Worm (Caenorhabditis elegans) whole organism, L1 larva: ENCODE results near the gene drr-1.

ENCODE experiments used
- C04F5.9 ChIP-seq: sonication (generic microtip); optimal IDR thresholded peaks from 2 replicates; lab custom pipeline; 2016; ENCODE audit warnings: missing genetic modification characterization, missing compliant biosample characterization
- C16A3.4 ChIP-seq: fragments of 150-350 bp; optimal IDR thresholded peaks from 2 replicates; lab custom pipeline; 2014; ENCODE audit warnings: missing biosample characterization, missing genetic modification characterization
- C34B4.2 ChIP-seq: sonication (generic microtip); optimal IDR thresholded peaks from 2 replicates; lab custom pipeline; 2017; ENCODE audit warnings: mild to moderate bottlenecking, missing genetic modification characterization, missing compliant biosample characterization
- Y116A8C.19 ChIP-seq: sonication (generic microtip); optimal IDR thresholded peaks from 2 replicates; lab custom pipeline; 2016; ENCODE audit warnings: missing compliant biosample characterization, missing genetic modification characterization, borderline replicate concordance
- ama-1 ChIP-seq: fragments of 150-350 bp; optimal IDR thresholded peaks from 2 replicates; lab custom pipeline; 2014
- blmp-1 ChIP-seq: fragments of 150-350 bp; optimal IDR thresholded peaks from 2 replicates; lab custom pipeline; 2014; ENCODE audit warnings: missing biosample characterization, missing genetic modification characterization
- ceh-8 ChIP-seq: fragments of 200-800 bp; sonication (Bioruptor generic); optimal IDR thresholded peaks from 2 replicates; lab custom pipeline; 2018; ENCODE audit warnings: mild to moderate bottlenecking, missing genetic modification characterization, moderate library complexity, missing compliant biosample characterization
- ceh-82 ChIP-seq, 3 experiments: fragments of 150-350 bp in 1 of 3; sonication (generic microtip) in 2 of 3; optimal IDR thresholded peaks; 2 replicates each; lab custom pipeline; 2014 to 2017; ENCODE audit warnings: missing biosample characterization in 3 of 3, missing genetic modification characterization in 3 of 3
- dpl-1 ChIP-seq, 3 experiments: fragments of 150-350 bp in 2 of 3; sonication (generic microtip) in 1 of 3; optimal IDR thresholded peaks; 2 replicates each; lab custom pipeline; 2014 to 2017; ENCODE audit warnings: missing biosample characterization in 3 of 3, missing genetic modification characterization in 3 of 3, missing genetic modification reagents in 3 of 3
- efl-3 ChIP-seq: fragments of 200-800 bp; sonication (Bioruptor generic); optimal IDR thresholded peaks from 2 replicates; lab custom pipeline; 2018; ENCODE audit warnings: mild to moderate bottlenecking, missing genetic modification characterization, missing compliant biosample characterization
- elt-2 ChIP-seq: sonication (generic microtip); optimal IDR thresholded peaks from 2 replicates; lab custom pipeline; 2016; ENCODE audit warnings: missing genetic modification characterization, mild to moderate bottlenecking, inconsistent platforms, missing compliant biosample characterization, missing genetic modification reagents
- elt-3 ChIP-seq, 6 experiments: fragments of 150-350 bp in 1 of 6; sonication (generic microtip); optimal IDR thresholded peaks; 2 replicates each; lab custom pipeline; 2017 to 2018; ENCODE audit warnings: missing biosample characterization in 6 of 6, missing genetic modification characterization in 6 of 6, inconsistent platforms in 1 of 6
- ets-5 ChIP-seq: fragments of 200-800 bp; sonication (Bioruptor generic); IDR thresholded peaks from 2 replicates; pipeline ENCODE4 v1.3.6; 2022; ENCODE audit warnings: missing genetic modification characterization, missing compliant biosample characterization
- fkh-8 ChIP-seq: sonication (generic microtip); optimal IDR thresholded peaks from 2 replicates; lab custom pipeline; 2016; ENCODE audit warnings: mild to moderate bottlenecking, missing genetic modification characterization, missing compliant biosample characterization
- fos-1 ChIP-seq: fragments of 150-350 bp; optimal IDR thresholded peaks from 2 replicates; lab custom pipeline; 2014; ENCODE audit warnings: missing biosample characterization, missing genetic modification characterization
- isw-1 ChIP-seq: fragments of 200-800 bp; sonication (Bioruptor generic); IDR thresholded peaks from 2 replicates; pipeline ENCODE4 v1.3.6; 2022; ENCODE audit warnings: missing genetic modification characterization, missing compliant biosample characterization
- jun-1 ChIP-seq: fragments of 150-350 bp; optimal IDR thresholded peaks from 2 replicates; lab custom pipeline; 2014; ENCODE audit warnings: missing biosample characterization, missing genetic modification reagents, missing genetic modification characterization
- lin-14 ChIP-seq: fragments of 200-800 bp; sonication (Bioruptor generic); optimal IDR thresholded peaks from 2 replicates; lab custom pipeline; 2018; ENCODE audit warnings: mild to moderate bottlenecking, missing genetic modification characterization, moderate library complexity, missing compliant biosample characterization
- lin-35 ChIP-seq, 2 experiments: fragments of 150-350 bp; optimal IDR thresholded peaks; 2 replicates each; lab custom pipeline; 2014; ENCODE audit warnings: missing biosample characterization in 2 of 2, missing genetic modification characterization in 2 of 2, missing genetic modification reagents in 2 of 2
- lin-39 ChIP-seq: fragments of 150-350 bp; optimal IDR thresholded peaks from 2 replicates; lab custom pipeline; 2014; ENCODE audit warnings: missing biosample characterization, missing genetic modification reagents, missing genetic modification characterization
- lir-3 ChIP-seq: sonication (generic microtip); optimal IDR thresholded peaks from 2 replicates; lab custom pipeline; 2016; ENCODE audit warnings: mild to moderate bottlenecking, missing genetic modification characterization, moderate library complexity, missing compliant biosample characterization; ENCODE audit not compliant: poor library complexity
- lsy-2 ChIP-seq, 2 experiments: fragments of 150-350 bp; optimal IDR thresholded peaks; 2 replicates each; lab custom pipeline; 2014; ENCODE audit warnings: missing biosample characterization in 2 of 2, missing genetic modification characterization in 2 of 2
- mab-9 ChIP-seq: fragments of 200-800 bp; sonication (Bioruptor generic); IDR thresholded peaks from 2 replicates; pipeline ENCODE4 v1.3.6; 2022; ENCODE audit warnings: missing genetic modification reagents, missing genetic modification characterization, missing compliant biosample characterization
- mdl-1 ChIP-seq, 2 experiments: fragments of 150-350 bp; optimal IDR thresholded peaks; 2 replicates each; lab custom pipeline; 2014 to 2017; ENCODE audit warnings: missing biosample characterization in 2 of 2, missing genetic modification characterization in 2 of 2, inconsistent platforms in 1 of 2
- mep-1 ChIP-seq: fragments of 150-350 bp; optimal IDR thresholded peaks from 2 replicates; lab custom pipeline; 2014; ENCODE audit warnings: missing biosample characterization, missing genetic modification characterization
- nhr-12 ChIP-seq: sonication (generic microtip); optimal IDR thresholded peaks from 2 replicates; lab custom pipeline; 2017; ENCODE audit warnings: missing biosample characterization, missing genetic modification characterization
- nhr-19 ChIP-seq: fragments of 200-800 bp; sonication (Bioruptor generic); conservative IDR thresholded peaks from 2 replicates; pipeline ENCODE4 v1.3.6; 2022; ENCODE audit warnings: missing genetic modification characterization, missing compliant biosample characterization
- nhr-71 ChIP-seq: sonication (generic microtip); optimal IDR thresholded peaks from 2 replicates; lab custom pipeline; 2016; ENCODE audit warnings: mild to moderate bottlenecking, missing genetic modification characterization, moderate library complexity, missing compliant biosample characterization
- nhr-77 ChIP-seq: fragments of 150-350 bp; optimal IDR thresholded peaks from 2 replicates; lab custom pipeline; 2014; ENCODE audit warnings: missing biosample characterization, missing genetic modification characterization
- nhr-84 ChIP-seq: sonication (generic microtip); optimal IDR thresholded peaks from 2 replicates; lab custom pipeline; 2017; ENCODE audit warnings: missing biosample characterization, missing genetic modification characterization
- nhr-85 ChIP-seq: sonication (generic microtip); peaks from one replicate; lab custom pipeline; 2016; ENCODE audit warnings: missing genetic modification characterization, inconsistent platforms, missing compliant biosample characterization
- pag-3 ChIP-seq: sonication (generic microtip); optimal IDR thresholded peaks from 2 replicates; lab custom pipeline; 2017; ENCODE audit warnings: missing genetic modification characterization, mild to moderate bottlenecking, missing compliant biosample characterization, antibody characterized with exemption, borderline replicate concordance; ENCODE audit not compliant: insufficient read depth
- pqm-1 ChIP-seq: sonication (generic microtip); optimal IDR thresholded peaks from 3 replicates; lab custom pipeline; 2017; ENCODE audit warnings: missing biosample characterization, missing genetic modification characterization
- rnt-1 ChIP-seq: sonication (generic microtip); optimal IDR thresholded peaks from 2 replicates; lab custom pipeline; 2016; ENCODE audit warnings: mild to moderate bottlenecking, missing genetic modification characterization, moderate library complexity, missing compliant biosample characterization
- snpc-4 ChIP-seq: fragments of 150-350 bp; optimal IDR thresholded peaks from 2 replicates; lab custom pipeline; 2014; ENCODE audit warnings: missing biosample characterization, missing genetic modification characterization
- snu-23 ChIP-seq: sonication (generic microtip); optimal IDR thresholded peaks from 2 replicates; lab custom pipeline; 2016; ENCODE audit warnings: missing genetic modification characterization, missing compliant biosample characterization
- sox-4 ChIP-seq: sonication (generic microtip); optimal IDR thresholded peaks from 2 replicates; lab custom pipeline; 2016; ENCODE audit warnings: missing genetic modification characterization, missing compliant biosample characterization
- sptf-1 ChIP-seq: fragments of 150-350 bp; optimal IDR thresholded peaks from 2 replicates; lab custom pipeline; 2014; ENCODE audit warnings: missing biosample characterization, missing genetic modification characterization
- sup-37 ChIP-seq: fragments of 200-800 bp; sonication (Bioruptor generic); optimal IDR thresholded peaks from 2 replicates; lab custom pipeline; 2018; ENCODE audit warnings: mild to moderate bottlenecking, missing genetic modification characterization, missing compliant biosample characterization
- swsn-7 ChIP-seq: sonication (generic microtip); optimal IDR thresholded peaks from 2 replicates; lab custom pipeline; 2016; ENCODE audit warnings: missing genetic modification characterization, missing compliant biosample characterization
- tlp-1 ChIP-seq: fragments of 150-350 bp; optimal IDR thresholded peaks from 2 replicates; lab custom pipeline; 2014; ENCODE audit warnings: missing biosample characterization, missing genetic modification characterization
- unc-130 ChIP-seq: fragments of 150-350 bp; optimal IDR thresholded peaks from 2 replicates; lab custom pipeline; 2017; ENCODE audit warnings: missing biosample characterization, missing genetic modification characterization, inconsistent platforms
- unc-30 ChIP-seq: sonication (generic microtip); optimal IDR thresholded peaks from 2 replicates; lab custom pipeline; 2017; ENCODE audit warnings: missing biosample characterization, missing genetic modification characterization
- vab-15 ChIP-seq: sonication (generic microtip); optimal IDR thresholded peaks from 2 replicates; lab custom pipeline; 2017; ENCODE audit warnings: missing genotype, mild to moderate bottlenecking, missing genetic modification characterization, missing compliant biosample characterization
- xbp-1 ChIP-seq: sonication (generic microtip); optimal IDR thresholded peaks from 2 replicates; lab custom pipeline; 2016; ENCODE audit warnings: missing genetic modification characterization, missing compliant biosample characterization
- zag-1 ChIP-seq: fragments of 150-350 bp; optimal IDR thresholded peaks from 2 replicates; lab custom pipeline; 2014; ENCODE audit warnings: missing biosample characterization, missing genetic modification characterization
- zip-4 ChIP-seq: fragments of 200-800 bp; sonication (Bioruptor generic); optimal IDR thresholded peaks from 2 replicates; lab custom pipeline; 2018; ENCODE audit warnings: mild to moderate bottlenecking, missing genetic modification characterization, moderate library complexity, missing compliant biosample characterization
- ztf-11 ChIP-seq, 2 experiments: sonication (generic microtip); optimal IDR thresholded peaks; 2 replicates each; lab custom pipeline; 2016 to 2017; ENCODE audit warnings: missing genetic modification characterization in 2 of 2, missing biosample characterization in 1 of 2, missing compliant biosample characterization in 1 of 2
- ztf-4 ChIP-seq: fragments of 150-350 bp; optimal IDR thresholded peaks from 2 replicates; lab custom pipeline; 2014; ENCODE audit warnings: missing biosample characterization, missing genetic modification characterization

Gene drr-1

DNA sequence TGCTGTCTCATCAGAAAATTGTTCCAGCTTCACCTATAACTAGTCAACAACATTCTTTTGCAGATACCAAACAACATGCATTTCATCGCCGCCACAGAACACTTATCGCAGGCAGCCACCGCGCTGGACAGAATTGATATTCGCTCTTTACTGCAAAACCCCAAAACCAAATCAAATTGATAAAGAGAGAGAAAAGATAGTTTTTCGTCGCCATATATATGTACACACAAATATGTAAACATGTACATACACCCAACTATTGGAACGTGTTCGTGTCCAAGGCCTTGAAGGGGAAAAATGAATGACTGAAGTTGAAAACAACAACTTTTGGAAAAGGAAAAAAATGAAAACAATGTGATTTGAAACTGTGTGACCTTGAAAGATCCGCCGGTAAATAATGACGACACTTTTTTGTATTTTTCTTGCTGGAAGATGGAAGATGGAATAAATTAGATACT, 30.3 kb downstream of the drr-1 start:
- TF ChIP-seq pqm-1 (tag; lab: Kevin White, UChicago) (no peak), lin-39 (tag; lab: Kevin White, UChicago) (no peak), ceh-8 (GFP tag; lab: Kevin White, UChicago) (no peak), pag-3 (tag; lab: Kevin White, UChicago) (no peak), lsy-2 (tag; optimal IDR thresholded peaks at IDR 0.05; lab: Kevin White, UChicago) (peak in 1 of 2 experiments; percentile 0), ceh-82 (tag; optimal IDR thresholded peaks at IDR 0.05; lab: Kevin White, UChicago) (no peak), xbp-1 (no peak), fkh-8 (tag; lab: Kevin White, UChicago) (no peak), jun-1 (tag; lab: Kevin White, UChicago) (no peak), fos-1 (tag; lab: Kevin White, UChicago) (no peak), blmp-1 (tag; lab: Kevin White, UChicago) (peak; percentile 26), nhr-19 (GFP tag; lab: Robert Waterston, UW) (no peak), mab-9 (GFP tag; lab: Robert Waterston, UW) (no peak), elt-2 (tag; lab: Kevin White, UChicago) (peak; percentile 73), mdl-1 (tag; optimal IDR thresholded peaks at IDR 0.05; lab: Kevin White, UChicago) (peak in 1 of 2 experiments; percentile 4), swsn-7 (tag; lab: Kevin White, UChicago) (no peak), unc-130 (tag; lab: Kevin White, UChicago) (no peak), nhr-85 (tag; lab: Kevin White, UChicago) (peak; percentile 88), elt-3 (tag; optimal IDR thresholded peaks at IDR 0.05; lab: Kevin White, UChicago) (no peak), lin-35 (GFP tag; optimal IDR thresholded peaks at IDR 0.05; lab: Kevin White, UChicago) (no peak), nhr-84 (tag; lab: Kevin White, UChicago) (no peak), lin-14 (GFP tag; lab: Kevin White, UChicago) (peak; percentile 54), zag-1 (no peak), mep-1 (tag; lab: Kevin White, UChicago) (peak; percentile 60), nhr-71 (tag; lab: Kevin White, UChicago) (no peak), ets-5 (GFP tag; lab: Robert Waterston, UW) (no peak)

DNA sequence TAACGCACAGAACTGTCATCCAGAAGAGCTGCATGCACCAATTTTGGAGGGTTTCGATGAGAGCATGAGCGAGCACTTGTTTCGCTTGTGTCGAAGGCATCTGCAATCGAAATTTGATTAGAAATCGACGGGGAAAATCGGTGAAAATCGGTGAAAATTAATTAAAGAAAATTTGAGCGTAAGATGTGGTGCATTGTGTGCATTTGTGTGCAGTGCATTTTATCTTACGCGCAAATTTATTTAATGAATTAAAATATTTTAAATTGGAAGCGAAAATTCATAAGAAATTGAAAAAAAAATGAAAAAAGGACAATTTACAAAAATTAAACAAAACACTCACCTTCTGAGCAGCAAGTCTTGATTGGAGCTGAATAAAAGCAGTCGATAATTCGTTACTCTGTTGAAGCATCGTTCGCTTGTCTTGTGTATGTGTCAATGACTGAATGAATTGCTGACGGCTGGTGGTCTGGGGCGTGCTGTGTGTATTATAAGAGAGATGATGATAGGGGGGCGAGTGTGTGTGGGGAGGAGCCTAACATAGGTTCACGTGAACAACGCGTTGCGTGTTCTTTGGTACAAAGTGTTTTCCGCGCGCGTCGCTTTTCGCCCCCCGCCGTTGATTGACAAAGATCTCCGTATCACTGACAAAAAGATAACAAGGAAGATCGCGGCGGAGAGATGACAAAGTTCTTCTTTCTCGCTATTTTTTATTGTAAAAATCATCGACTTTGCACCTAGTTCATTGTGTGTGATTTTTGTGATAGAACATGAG, 33.9 kb downstream of the drr-1 start:
- TF ChIP-seq sox-4 (peak; percentile 40), ama-1 (lab: Kevin White, UChicago) (peak; percentile 87), rnt-1 (peak; percentile 85), zip-4 (GFP tag; lab: Kevin White, UChicago) (peak; percentile 15), nhr-12 (tag; lab: Kevin White, UChicago) (no peak), nhr-77 (tag; lab: Kevin White, UChicago) (no peak), ztf-11 (tag; optimal IDR thresholded peaks at IDR 0.05; lab: Kevin White, UChicago) (no peak), dpl-1 (GFP tag; optimal IDR thresholded peaks at IDR 0.05; lab: Kevin White, UChicago) (peak; percentile 10 to 45 (median 30)), unc-30 (tag; lab: Kevin White, UChicago) (no peak), snu-23 (GFP tag; lab: Kevin White, UChicago) (peak; percentile 89), tlp-1 (tag; lab: Kevin White, UChicago) (no peak), efl-3 (GFP tag; lab: Kevin White, UChicago) (no peak), mab-9 (GFP tag; lab: Robert Waterston, UW) (no peak), sptf-1 (no peak), C16A3.4 (tag; lab: Kevin White, UChicago) (peak; percentile 57), C34B4.2 (tag; lab: Kevin White, UChicago) (no peak), Y116A8C.19 (tag; lab: Kevin White, UChicago) (no peak), pag-3 (tag; lab: Kevin White, UChicago) (no peak), sup-37 (GFP tag; lab: Kevin White, UChicago) (peak; percentile 38), isw-1 (GFP tag; lab: Robert Waterston, UW) (no peak), nhr-71 (tag; lab: Kevin White, UChicago) (peak; percentile 92), fkh-8 (tag; lab: Kevin White, UChicago) (peak; percentile 30), C04F5.9 (tag; lab: Kevin White, UChicago) (peak; percentile 13), lir-3 (tag; lab: Kevin White, UChicago) (no peak), elt-3 (tag; optimal IDR thresholded peaks at IDR 0.05; lab: Kevin White, UChicago) (peak; percentile 24 to 79 (median 56)), swsn-7 (tag; lab: Kevin White, UChicago) (peak; percentile 62), snpc-4 (no peak), vab-15 (tag; lab: Kevin White, UChicago) (no peak), ets-5 (GFP tag; lab: Robert Waterston, UW) (no peak), ztf-4 (tag; lab: Kevin White, UChicago) (peak; percentile 76), zag-1 (no peak)
